Worm (Caenorhabditis elegans) whole organism, L2 larva: ENCODE data around the gene F09C6.10.

Experiments
- ceh-82 ChIP-seq: fragments of 150-350 bp; optimal IDR thresholded peaks from 2 replicates; lab custom pipeline; 2014; ENCODE audit warnings: missing biosample characterization, missing genetic modification characterization
- nhr-6 ChIP-seq: fragments of 150-350 bp; optimal IDR thresholded peaks from 2 replicates; lab custom pipeline; 2014; ENCODE audit warnings: missing biosample characterization, missing genetic modification characterization
- snpc-4 ChIP-seq: fragments of 150-350 bp; optimal IDR thresholded peaks from 2 replicates; lab custom pipeline; 2014; ENCODE audit warnings: missing biosample characterization, missing genetic modification characterization
- unc-39 ChIP-seq: fragments of 150-350 bp; optimal IDR thresholded peaks from 2 replicates; lab custom pipeline; 2014; ENCODE audit warnings: missing biosample characterization, missing genetic modification characterization
- unc-55 ChIP-seq: fragments of 150-350 bp; sonication (generic microtip); optimal IDR thresholded peaks from 3 replicates; lab custom pipeline; 2014; ENCODE audit warnings: missing biosample characterization, missing genetic modification reagents, missing genetic modification characterization
- zag-1 ChIP-seq: fragments of 150-350 bp; optimal IDR thresholded peaks from 2 replicates; lab custom pipeline; 2014; ENCODE audit warnings: missing biosample characterization, missing genetic modification characterization

DNA sequence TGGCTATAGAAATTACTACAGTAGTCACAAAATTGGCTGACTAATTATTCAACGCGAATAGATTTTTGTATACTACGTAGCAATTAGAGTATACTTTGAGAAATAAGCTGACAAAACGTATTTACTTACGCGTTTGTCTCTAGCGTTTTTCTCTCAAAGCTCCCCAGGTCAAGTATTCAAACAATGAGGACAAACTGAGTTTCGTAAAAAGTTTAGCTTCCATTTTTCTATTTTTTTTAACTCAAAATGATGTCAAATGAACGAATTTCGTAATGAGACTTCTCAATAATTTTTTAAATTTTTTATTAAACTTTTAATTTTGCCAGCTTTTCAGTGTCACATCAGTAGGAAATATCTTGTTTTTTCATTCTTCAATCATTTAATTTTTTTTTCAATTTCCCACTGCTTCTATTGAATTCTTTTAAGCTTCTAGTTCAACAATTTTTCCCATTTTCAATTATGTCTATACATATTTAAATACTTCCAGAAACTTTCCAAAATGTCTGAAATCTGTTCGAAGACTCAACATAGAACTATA lies 27.1 kb downstream of the F09C6.10 start, which contains the start of the genes ifas-2 and fbxa-44:
- no peak for TF ChIP-seq snpc-4 (tag; lab: Kevin White, UChicago)
- no peak for TF ChIP-seq zag-1
- TF ChIP-seq ceh-82, result no peak
- TF ChIP-seq unc-39 (tag; lab: Kevin White, UChicago), result no peak
- no peak for TF ChIP-seq unc-55 (GFP tag; lab: Kevin White, UChicago)
- no peak for TF ChIP-seq nhr-6 (tag; lab: Kevin White, UChicago)
